Fruit fly (Drosophila melanogaster) whole organism, wandering third instar larva: ENCODE results near the gene IscU.

ENCODE experiments used
- Abd-B ChIP-seq: fragments of >200 bp; optimal IDR thresholded peaks from 2 replicates; lab custom pipeline; 2017; ENCODE audit warnings: missing biosample characterization, missing genetic modification characterization
- CG32264 ChIP-seq: fragments of 200-800 bp; sonication (Bioruptor generic); optimal IDR thresholded peaks from 2 replicates; lab custom pipeline; 2016; ENCODE audit warnings: missing biosample characterization, missing genetic modification characterization
- CG9705 ChIP-seq: fragments of 200-800 bp; sonication (Bioruptor generic); optimal IDR thresholded peaks from 2 replicates; lab custom pipeline; 2018; ENCODE audit warnings: missing biosample characterization, mild to moderate bottlenecking, missing genetic modification characterization
- CrebA ChIP-seq: fragments of 200-800 bp; sonication (Bioruptor generic); optimal IDR thresholded peaks from 2 replicates; lab custom pipeline; 2016; ENCODE audit warnings: missing biosample characterization, mild to moderate bottlenecking, missing genetic modification characterization, borderline replicate concordance
- Dfd ChIP-seq: fragments of >200 bp; optimal IDR thresholded peaks from 2 replicates; lab custom pipeline; 2017; ENCODE audit warnings: missing biosample characterization, missing genetic modification characterization
- Dif ChIP-seq: fragments of 200-275, 200-300 bp; sonication (Bioruptor generic); optimal IDR thresholded peaks from 2 replicates; lab custom pipeline; 2018; ENCODE audit warnings: missing biosample characterization, missing genetic modification characterization; ENCODE audit not compliant: partially characterized antibody
- GATAd ChIP-seq: sonication (Bioruptor generic); optimal IDR thresholded peaks from 2 replicates; lab custom pipeline; 2016; ENCODE audit warnings: missing biosample characterization, missing genetic modification characterization
- HLH106 ChIP-seq: fragments of 200-800 bp; optimal IDR thresholded peaks from 3 replicates; lab custom pipeline; 2019; ENCODE audit warnings: missing biosample characterization, mild to moderate bottlenecking, missing genetic modification characterization, moderate library complexity
- Hnf4 ChIP-seq: fragments of 200-800 bp; sonication (Bioruptor generic); optimal IDR thresholded peaks from 2 replicates; lab custom pipeline; 2016; ENCODE audit warnings: missing biosample characterization, mild to moderate bottlenecking, missing genetic modification characterization
- Hr78 ChIP-seq: fragments of >200 bp; optimal IDR thresholded peaks from 2 replicates; lab custom pipeline; 2017; ENCODE audit warnings: missing biosample characterization, missing genetic modification characterization
- Hr83 ChIP-seq: fragments of 200-300 bp; sonication (Bioruptor generic); optimal IDR thresholded peaks from 2 replicates; lab custom pipeline; 2016; ENCODE audit warnings: missing biosample characterization, mild to moderate bottlenecking, missing genetic modification characterization, moderate library complexity; ENCODE audit not compliant: poor library complexity, severe bottlenecking
- Jra ChIP-seq: sonication (Bioruptor generic); optimal IDR thresholded peaks from 2 replicates; lab custom pipeline; 2016; ENCODE audit warnings: missing biosample characterization, missing genetic modification characterization
- Mio ChIP-seq: sonication (Bioruptor generic); optimal IDR thresholded peaks from 2 replicates; lab custom pipeline; 2016; ENCODE audit warnings: missing biosample characterization, missing genetic modification characterization
- Myc ChIP-seq: fragments of >200 bp; optimal IDR thresholded peaks from 2 replicates; lab custom pipeline; 2017
- N ChIP-seq: fragments of >200 bp; optimal IDR thresholded peaks from 2 replicates; lab custom pipeline; 2018; ENCODE audit warnings: missing biosample characterization, missing external identifiers, missing genetic modification characterization
- OdsH ChIP-seq: fragments of 200-800 bp; sonication (Bioruptor generic); optimal IDR thresholded peaks from 2 replicates; lab custom pipeline; 2016; ENCODE audit warnings: missing biosample characterization, mild to moderate bottlenecking, missing genetic modification characterization
- Rel ChIP-seq, 2 experiments: fragments of 200-800 bp; sonication (Bioruptor generic) in 1 of 2; optimal IDR thresholded peaks; 2 replicates in 1 of 2; 3 replicates in 1 of 2; lab custom pipeline; 2016 to 2019; ENCODE audit warnings: mild to moderate bottlenecking in 2 of 2, missing biosample characterization in 2 of 2, missing genetic modification characterization in 2 of 2, moderate library complexity in 1 of 2
- Sp1 ChIP-seq: fragments of 200-800 bp; sonication (Bioruptor generic); optimal IDR thresholded peaks from 3 replicates; lab custom pipeline; 2019; ENCODE audit warnings: missing biosample characterization, mild to moderate bottlenecking, missing genetic modification characterization, moderate library complexity
- Vsx2 ChIP-seq: fragments of 200-300, 225-300 bp; sonication (Bioruptor generic); optimal IDR thresholded peaks from 2 replicates; lab custom pipeline; 2018; ENCODE audit warnings: missing biosample characterization, missing genetic modification characterization; ENCODE audit not compliant: partially characterized antibody
- br ChIP-seq: fragments of 200-800 bp; sonication (Bioruptor generic); optimal IDR thresholded peaks from 2 replicates; lab custom pipeline; 2016; ENCODE audit warnings: missing biosample characterization, missing genetic modification characterization
- brk ChIP-seq: fragments of 200-800 bp; sonication (Bioruptor generic); optimal IDR thresholded peaks from 2 replicates; lab custom pipeline; 2016; ENCODE audit warnings: missing biosample characterization, mild to moderate bottlenecking, missing genetic modification characterization
- dl ChIP-seq, 2 experiments: fragments of 175-275, 200-275 bp in 1 of 2; fragments of 200-275 bp in 1 of 2; sonication (Bioruptor generic); optimal IDR thresholded peaks; lab custom pipeline; 2018; ENCODE audit warnings: mild to moderate bottlenecking in 2 of 2, missing biosample characterization in 2 of 2, missing genetic modification characterization in 2 of 2, moderate library complexity in 2 of 2; ENCODE audit not compliant: partially characterized antibody in 2 of 2, insufficient read depth in 1 of 2
- dmrt93B ChIP-seq: fragments of 200-800 bp; sonication (Bioruptor generic); optimal IDR thresholded peaks from 2 replicates; lab custom pipeline; 2018; ENCODE audit warnings: missing biosample characterization, mild to moderate bottlenecking, missing genetic modification characterization
- dsf ChIP-seq: sonication (Bioruptor generic); optimal IDR thresholded peaks from 2 replicates; lab custom pipeline; 2016; ENCODE audit warnings: missing biosample characterization, missing genetic modification characterization, borderline replicate concordance
- ey ChIP-seq: fragments of 200-800 bp; sonication (Bioruptor generic); optimal IDR thresholded peaks from 2 replicates; lab custom pipeline; 2016; ENCODE audit warnings: missing biosample characterization, missing genetic modification characterization
- foxo ChIP-seq, 2 experiments: fragments of 200-800 bp; sonication (Bioruptor generic); optimal IDR thresholded peaks; 2 replicates in 1 of 2; 3 replicates in 1 of 2; lab custom pipeline; 2016 to 2017; ENCODE audit warnings: missing biosample characterization in 2 of 2, missing genetic modification characterization in 2 of 2
- fru ChIP-seq: fragments of 200-800 bp; sonication (Bioruptor generic); optimal IDR thresholded peaks from 3 replicates; lab custom pipeline; 2016; ENCODE audit warnings: missing biosample characterization, mild to moderate bottlenecking, missing genetic modification characterization
- h ChIP-seq: fragments of 200-800 bp; sonication (Bioruptor generic); optimal IDR thresholded peaks from 3 replicates; lab custom pipeline; 2016; ENCODE audit warnings: missing biosample characterization, mild to moderate bottlenecking, missing genetic modification characterization
- jim ChIP-seq: fragments of 175-275, 200-325 bp; sonication (Bioruptor generic); optimal IDR thresholded peaks from 2 replicates; lab custom pipeline; 2016; ENCODE audit warnings: missing biosample characterization, mild to moderate bottlenecking, missing genetic modification characterization
- lola ChIP-seq: fragments of >200 bp; optimal IDR thresholded peaks from 2 replicates; lab custom pipeline; 2017; ENCODE audit warnings: missing biosample characterization, missing genetic modification characterization
- pan ChIP-seq: fragments of >200 bp; optimal IDR thresholded peaks from 2 replicates; lab custom pipeline; 2017
- psq ChIP-seq: fragments of 200-800 bp; sonication (Bioruptor generic); optimal IDR thresholded peaks from 3 replicates; lab custom pipeline; 2017; ENCODE audit warnings: missing biosample characterization, mild to moderate bottlenecking, missing genetic modification characterization, moderate library complexity
- rgr ChIP-seq: fragments of 200-800 bp; sonication (Bioruptor generic); optimal IDR thresholded peaks from 3 replicates; lab custom pipeline; 2016; ENCODE audit warnings: missing biosample characterization, mild to moderate bottlenecking, missing genetic modification characterization
- sage ChIP-seq: fragments of 200-800 bp; sonication (Bioruptor generic); optimal IDR thresholded peaks from 2 replicates; lab custom pipeline; 2016; ENCODE audit warnings: missing biosample characterization, mild to moderate bottlenecking, missing genetic modification characterization
- sv ChIP-seq: fragments of 200-800 bp; sonication (Bioruptor generic); optimal IDR thresholded peaks from 3 replicates; lab custom pipeline; 2016; ENCODE audit warnings: missing biosample characterization, missing genetic modification characterization
- tai ChIP-seq: sonication (Bioruptor generic); optimal IDR thresholded peaks from 2 replicates; lab custom pipeline; 2016; ENCODE audit warnings: missing biosample characterization, missing genetic modification characterization
- usp ChIP-seq: fragments of >200 bp; optimal IDR thresholded peaks from 2 replicates; lab custom pipeline; 2017; ENCODE audit warnings: missing biosample characterization, missing genetic modification characterization
- woc ChIP-seq: sonication (Bioruptor generic); optimal IDR thresholded peaks from 2 replicates; lab custom pipeline; 2016; ENCODE audit warnings: missing biosample characterization, mild to moderate bottlenecking, missing genetic modification characterization

The IscU gene

DNA sequence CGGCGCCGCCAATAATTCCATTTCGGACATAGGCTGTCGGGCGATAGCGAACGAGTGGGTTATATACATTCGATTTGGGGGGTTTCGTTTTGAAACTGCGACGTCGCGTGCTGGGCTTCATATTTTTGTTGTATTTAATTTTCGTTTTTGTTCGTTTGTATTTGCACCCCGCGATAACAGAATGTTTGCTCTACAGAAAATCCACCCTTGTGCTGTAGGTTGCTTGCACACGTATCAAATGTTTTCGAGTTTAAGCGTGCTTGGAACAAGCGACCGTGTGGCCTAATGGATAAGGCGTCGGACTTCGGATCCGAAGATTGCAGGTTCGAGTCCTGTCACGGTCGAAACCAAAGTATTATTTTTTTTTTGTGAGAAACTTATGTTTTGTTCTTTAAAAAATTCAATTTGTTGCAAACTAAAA lies 38.7 kb upstream of the IscU start:
- TF ChIP-seq rgr (GFP tag; lab: Kevin White, UChicago) = no peak
- TF ChIP-seq Rel (GFP tag; optimal IDR thresholded peaks at IDR 0.05; lab: Kevin White, UChicago) = no peak
- TF ChIP-seq Rel (tag; optimal IDR thresholded peaks at IDR 0.05; lab: Kevin White, UChicago) = peak; percentile 78
- TF ChIP-seq, all 38 proteins: peak for 1

DNA sequence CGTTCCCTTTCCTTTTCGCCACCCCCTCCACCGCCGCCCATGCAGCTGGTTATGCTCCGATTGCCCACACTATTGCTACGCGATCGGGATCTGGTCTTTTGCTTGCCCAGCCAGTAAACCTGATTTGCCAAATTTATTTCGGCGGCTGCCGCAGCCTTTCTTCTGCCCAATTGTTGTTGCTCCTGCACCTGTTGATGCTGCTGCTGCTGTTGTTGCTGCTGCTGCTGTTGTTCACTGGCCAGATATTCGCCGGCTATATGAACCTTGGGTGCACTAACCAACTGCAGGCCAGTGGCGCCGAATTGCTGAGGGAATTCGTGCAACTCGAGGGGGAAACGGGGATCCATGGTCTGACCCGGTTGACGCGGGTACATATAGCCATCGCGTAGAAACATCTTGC lies 38.2 kb upstream of the IscU start:
- TF ChIP-seq Dfd (GFP tag; lab: Kevin White, UChicago) = peak; percentile 68
- no peak for TF ChIP-seq Hnf4

DNA sequence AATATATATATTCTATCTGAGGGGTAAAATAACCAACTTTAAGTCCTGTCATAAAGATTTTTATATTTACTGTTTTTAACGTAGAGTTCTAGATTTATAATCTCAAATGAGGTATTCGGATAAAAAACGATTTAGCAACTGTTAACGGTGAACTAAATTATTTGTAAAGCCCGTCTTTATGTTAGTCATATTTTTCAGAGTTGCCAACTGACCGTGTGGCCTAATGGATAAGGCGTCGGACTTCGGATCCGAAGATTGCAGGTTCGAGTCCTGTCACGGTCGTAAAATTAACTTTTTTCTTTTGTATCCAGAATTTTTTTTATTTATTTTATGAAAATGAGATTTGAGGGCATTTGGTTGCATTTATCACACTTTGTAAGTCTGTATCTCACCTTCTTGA lies 37.7 kb upstream of the IscU start:
- no peak for TF ChIP-seq CrebA (GFP tag; lab: Kevin White, UChicago)
- no peak for TF ChIP-seq Myc (lab: Kevin White, UChicago)
- no peak for TF ChIP-seq h (GFP tag; lab: Kevin White, UChicago)
- peak; percentile 12 for TF ChIP-seq Hnf4
- no peak for TF ChIP-seq HLH106
- no peak for TF ChIP-seq ey (GFP tag; lab: Kevin White, UChicago)
- TF ChIP-seq Rel (GFP tag; optimal IDR thresholded peaks at IDR 0.05; lab: Kevin White, UChicago) = no peak
- no peak for TF ChIP-seq Rel (tag; optimal IDR thresholded peaks at IDR 0.05; lab: Kevin White, UChicago)
- TF ChIP-seq CG32264 (GFP tag; lab: Kevin White, UChicago) = no peak

DNA sequence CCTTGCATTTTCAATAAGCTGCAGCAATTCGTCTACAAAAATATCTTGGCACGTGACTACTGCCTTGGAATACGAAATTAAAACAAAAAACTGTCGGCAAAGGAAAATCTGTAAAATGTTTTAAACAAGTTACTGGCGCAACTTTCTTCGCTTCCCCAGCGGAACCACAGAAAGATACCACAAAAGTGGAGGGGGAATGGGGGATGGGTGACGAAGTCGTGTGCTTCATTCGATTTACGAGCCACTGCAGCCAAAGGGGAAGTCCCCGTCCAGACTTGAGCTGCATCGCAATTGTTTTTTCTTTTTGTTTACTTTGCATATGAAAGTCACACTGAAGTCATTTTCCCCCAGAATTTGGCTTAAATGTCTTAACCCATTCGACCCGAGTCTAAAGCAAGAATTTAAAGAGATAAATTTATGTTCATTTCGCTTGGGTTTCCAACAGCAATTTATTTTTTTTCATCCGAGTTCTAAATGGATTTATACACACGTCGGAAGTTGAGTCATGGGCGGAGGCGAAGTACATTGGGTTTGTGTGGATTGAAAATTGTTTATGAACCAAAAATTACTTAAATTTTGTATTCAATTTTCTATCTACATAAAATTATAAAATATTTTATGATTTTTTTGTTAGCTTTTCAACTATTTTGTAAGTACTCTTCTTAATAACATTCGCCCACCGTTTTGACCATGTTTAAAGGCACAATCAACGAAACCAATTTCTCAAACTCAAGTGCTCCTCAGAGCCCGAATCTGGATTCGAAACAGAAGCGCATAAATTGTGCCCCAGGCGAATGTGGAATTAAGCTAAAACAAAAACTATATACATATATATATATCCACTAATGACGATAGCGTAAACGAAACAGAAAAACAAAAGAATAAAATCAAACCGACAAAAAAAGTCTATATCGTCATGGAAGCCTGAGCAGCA lies 36.4 kb upstream of the IscU start:
- TF ChIP-seq Dif (GFP tag; lab: Kevin White, UChicago) = no peak
- TF ChIP-seq OdsH (GFP tag; lab: Kevin White, UChicago) = peak; percentile 67
- no peak for TF ChIP-seq lola (GFP tag; lab: Kevin White, UChicago)
- no peak for TF ChIP-seq dmrt93B (GFP tag; lab: Kevin White, UChicago)
- no peak for TF ChIP-seq dl (GFP tag; optimal IDR thresholded peaks at IDR 0.05; lab: Kevin White, UChicago; ENCODE audit: insufficient read depth in 1 of 2, partially characterized antibody in 2 of 2)
- TF ChIP-seq Vsx2 = no peak
- no peak for TF ChIP-seq GATAd (GFP tag; lab: Kevin White, UChicago)
- no peak for TF ChIP-seq brk (GFP tag; lab: Kevin White, UChicago)
- no peak for TF ChIP-seq Hnf4
- no peak for TF ChIP-seq Rel (GFP tag; optimal IDR thresholded peaks at IDR 0.05; lab: Kevin White, UChicago)
- peak; percentile 94 for TF ChIP-seq Rel (tag; optimal IDR thresholded peaks at IDR 0.05; lab: Kevin White, UChicago)
- TF ChIP-seq Myc (lab: Kevin White, UChicago) = no peak
- TF ChIP-seq woc (GFP tag; lab: Kevin White, UChicago) = no peak
- no peak for TF ChIP-seq Dfd (GFP tag; lab: Kevin White, UChicago)
- no peak for TF ChIP-seq dsf (GFP tag; lab: Kevin White, UChicago)
- no peak for TF ChIP-seq Hr78
- TF ChIP-seq foxo (GFP tag; optimal IDR thresholded peaks at IDR 0.05; lab: Kevin White, UChicago) = peak in 1 of 2 experiments; percentile 53
- peak; percentile 2 for TF ChIP-seq HLH106
- no peak for TF ChIP-seq Hr83 (GFP tag; lab: Kevin White, UChicago)
- TF ChIP-seq Jra (GFP tag; lab: Kevin White, UChicago) = no peak
- TF ChIP-seq Sp1 (GFP tag; lab: Kevin White, UChicago) = peak; percentile 24
- no peak for TF ChIP-seq N
- TF ChIP-seq CrebA (GFP tag; lab: Kevin White, UChicago) = no peak
- peak; percentile 28 for TF ChIP-seq ey (GFP tag; lab: Kevin White, UChicago)
- TF ChIP-seq rgr (GFP tag; lab: Kevin White, UChicago) = peak; percentile 40
- TF ChIP-seq Abd-B = no peak
- no peak for TF ChIP-seq sv (GFP tag; lab: Kevin White, UChicago)
- no peak for TF ChIP-seq usp (GFP tag; lab: Kevin White, UChicago)
- TF ChIP-seq CG32264 (GFP tag; lab: Kevin White, UChicago) = no peak
- peak; percentile 50 for TF ChIP-seq h (GFP tag; lab: Kevin White, UChicago)
- TF ChIP-seq tai (GFP tag; lab: Kevin White, UChicago) = no peak
- TF ChIP-seq psq (GFP tag; lab: Kevin White, UChicago) = peak; percentile 53
- TF ChIP-seq sage (GFP tag; lab: Kevin White, UChicago) = peak; percentile 45
- TF ChIP-seq fru (GFP tag; lab: Kevin White, UChicago) = peak; percentile 57
- no peak for TF ChIP-seq jim (GFP tag; lab: Kevin White, UChicago)
- TF ChIP-seq br (GFP tag; lab: Kevin White, UChicago) = peak; percentile 37
- TF ChIP-seq CG9705 = no peak
- no peak for TF ChIP-seq pan (lab: Kevin White, UChicago)
- TF ChIP-seq Mio = no peak
